Worm (Caenorhabditis elegans): ENCODE measurements around the gene ZK177.9.

DNA sequence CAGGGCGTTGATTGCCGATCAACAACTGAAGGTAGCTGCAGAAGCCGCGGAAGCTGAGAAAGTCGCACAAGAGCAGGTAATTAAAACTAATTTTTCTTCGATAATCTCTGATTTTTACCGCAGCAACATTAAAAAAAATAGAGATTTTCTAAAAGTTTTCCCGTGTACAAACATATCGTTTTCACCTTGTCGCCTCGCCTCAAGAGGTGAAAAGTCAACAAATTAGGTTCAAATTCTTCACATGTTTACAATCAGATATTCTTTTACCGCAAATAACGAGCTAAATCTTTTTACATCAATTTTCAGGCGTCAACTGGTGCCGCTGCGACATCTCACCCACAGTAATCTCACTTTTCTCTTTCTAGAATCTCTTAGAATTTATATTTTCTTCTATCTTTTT lies 42.6 kb downstream of the ZK177.9 start, which contains the start of gene ilcr-2:
- no peak for TF ChIP-seq nhr-237 (tag; optimal IDR thresholded peaks at IDR 0.05)
- no peak for TF ChIP-seq ceh-82 (tag; optimal IDR thresholded peaks at IDR 0.05)
